Fruit fly (Drosophila melanogaster): Measurements from ENCODE around the gene Rop.
A peak's percentile ranks its signal among the peaks of the same experiment; 100 is the strongest.

- TF ChIP-seq CG9948 (tag; optimal IDR thresholded peaks at IDR 0.05) (no peak), CG32121 (GFP tag; IDR thresholded peaks at IDR 0.05) (no peak), fd96Ca (GFP tag; IDR thresholded peaks at IDR 0.05) (no peak), CG12605 (GFP tag; IDR thresholded peaks at IDR 0.05) (no peak), CG34367 (tag; optimal IDR thresholded peaks at IDR 0.05) (no peak), CG8301 (tag; optimal IDR thresholded peaks at IDR 0.05) (no peak), D1 (tag; optimal IDR thresholded peaks at IDR 0.05) (no peak), Pif1A (GFP tag; optimal IDR thresholded peaks at IDR 0.05) (no peak), CG17806 (tag; optimal IDR thresholded peaks at IDR 0.05) (no peak), CG10348 (GFP tag; IDR thresholded peaks at IDR 0.05) (no peak), EcR (GFP tag; optimal IDR thresholded peaks at IDR 0.05) (peak; percentile 92), Ets98B (GFP tag; IDR thresholded peaks at IDR 0.05) (no peak), CG4496 (GFP tag; IDR thresholded peaks at IDR 0.05) (no peak)
Observed at dm6 chr3L:4110212-4110611, 28.6 kb downstream of the Rop start.

Measured in whole organism, pupa.